Worm (Caenorhabditis elegans) whole organism, L2 larva: ENCODE data around the gene cyp-34A6.

ENCODE experiments used
- blmp-1 ChIP-seq: sonication (generic microtip); optimal IDR thresholded peaks from 2 replicates; lab custom pipeline; 2017; ENCODE audit warnings: missing genetic modification characterization, mild to moderate bottlenecking, missing compliant biosample characterization, antibody characterized with exemption, moderate library complexity; ENCODE audit not compliant: insufficient read depth
- dmd-4 ChIP-seq: sonication (generic microtip); optimal IDR thresholded peaks from 2 replicates; lab custom pipeline; 2017; ENCODE audit warnings: missing biosample characterization, missing genetic modification characterization
- lin-39 ChIP-seq: fragments of 150-350 bp; optimal IDR thresholded peaks from 2 replicates; lab custom pipeline; 2014; ENCODE audit warnings: missing biosample characterization, missing genetic modification reagents, missing genetic modification characterization
- mab-5 ChIP-seq: fragments of 150-350 bp; optimal IDR thresholded peaks from 2 replicates; lab custom pipeline; 2014; ENCODE audit warnings: missing biosample characterization, missing genetic modification characterization
- nhr-10 ChIP-seq: sonication (generic microtip); optimal IDR thresholded peaks from 2 replicates; lab custom pipeline; 2017; ENCODE audit warnings: missing biosample characterization, missing genetic modification characterization
- nhr-12 ChIP-seq: fragments of 150-350 bp; optimal IDR thresholded peaks from 2 replicates; lab custom pipeline; 2014; ENCODE audit warnings: missing biosample characterization, missing genetic modification characterization
- nhr-21 ChIP-seq: fragments of 150-350 bp; optimal IDR thresholded peaks from 2 replicates; lab custom pipeline; 2014; ENCODE audit warnings: missing biosample characterization, missing genetic modification characterization
- nhr-77 ChIP-seq: fragments of 150-350 bp; optimal IDR thresholded peaks from 2 replicates; lab custom pipeline; 2014; ENCODE audit warnings: missing biosample characterization, missing genetic modification characterization
- unc-62 ChIP-seq: fragments of 150-350 bp; optimal IDR thresholded peaks from 2 replicates; lab custom pipeline; 2014; ENCODE audit warnings: missing biosample characterization, missing genetic modification reagents, missing genetic modification characterization
- ztf-11 ChIP-seq: sonication (generic microtip); optimal IDR thresholded peaks from 2 replicates; lab custom pipeline; 2017; ENCODE audit warnings: missing biosample characterization, missing genetic modification characterization

Gene cyp-34A6

ce11 chrV:3913131-3913530 lies 48.0 kb downstream of the cyp-34A6 start:
- TF ChIP-seq blmp-1 (tag; lab: Kevin White, UChicago), result no peak

- TF ChIP-seq unc-62 (GFP tag; lab: Kevin White, UChicago), result no peak
- no peak for TF ChIP-seq nhr-77 (tag; lab: Kevin White, UChicago)
- TF ChIP-seq nhr-21 (tag; lab: Kevin White, UChicago), result no peak
- no peak for TF ChIP-seq ztf-11 (tag; lab: Kevin White, UChicago)
- TF ChIP-seq dmd-4 (tag; lab: Kevin White, UChicago), result no peak
- no peak for TF ChIP-seq nhr-12 (tag; lab: Kevin White, UChicago)
- TF ChIP-seq nhr-10 (tag; lab: Kevin White, UChicago), result no peak
- no peak for TF ChIP-seq mab-5 (tag; lab: Kevin White, UChicago)
- TF ChIP-seq lin-39, result no peak
Measured at ce11 chrV:3912472-3912871, 48.7 kb downstream of the cyp-34A6 start, which contains the start of gene srx-68. Gene srx-68, plus strand, starts transcription at chrV:3912772.
